Worm (Caenorhabditis elegans): ENCODE results near the gene exc-6.

exc-6 gene

DNA sequence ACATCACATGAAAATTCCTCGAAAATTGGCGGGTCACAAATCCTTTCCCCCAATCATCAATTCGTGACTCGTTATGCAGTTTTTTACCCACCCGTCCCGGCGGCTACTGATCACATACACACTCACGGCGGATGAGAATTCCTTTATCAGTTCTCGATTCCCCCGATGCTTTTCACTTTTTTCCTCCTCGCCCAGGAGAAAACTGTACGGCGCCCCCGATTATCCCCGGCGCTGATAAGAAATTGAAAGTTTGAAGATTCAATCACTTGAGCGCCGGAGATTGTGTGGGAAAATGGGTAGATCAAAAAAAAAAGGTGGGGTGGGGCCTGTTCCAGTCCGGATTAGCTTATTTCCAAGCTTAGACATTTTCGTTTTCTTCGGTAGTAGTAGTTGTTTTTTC is 44.9 kb downstream of the exc-6 start:
- TF ChIP-seq elt-4 (tag; optimal IDR thresholded peaks at IDR 0.05) (no peak), dve-1 (tag; optimal IDR thresholded peaks at IDR 0.05) (no peak), T23F11.4 (GFP tag; optimal IDR thresholded peaks at IDR 0.05) (no peak), unc-55 (GFP tag; optimal IDR thresholded peaks at IDR 0.05) (no peak), odd-2 (tag; optimal IDR thresholded peaks at IDR 0.05) (no peak), unc-86 (tag; optimal IDR thresholded peaks at IDR 0.05) (no peak), zip-5 (tag; optimal IDR thresholded peaks at IDR 0.05) (no peak), ref-2 (tag; optimal IDR thresholded peaks at IDR 0.05) (no peak), rnt-1 (tag; optimal IDR thresholded peaks at IDR 0.05) (no peak), pax-1 (tag; optimal IDR thresholded peaks at IDR 0.05) (no peak), ceh-14 (tag; optimal IDR thresholded peaks at IDR 0.05) (no peak), sox-4 (tag; optimal IDR thresholded peaks at IDR 0.05) (no peak), fkh-6 (tag; optimal IDR thresholded peaks at IDR 0.05) (no peak), che-1 (tag; optimal IDR thresholded peaks at IDR 0.05) (no peak), tbx-2 (tag; optimal IDR thresholded peaks at IDR 0.05) (no peak)

DNA sequence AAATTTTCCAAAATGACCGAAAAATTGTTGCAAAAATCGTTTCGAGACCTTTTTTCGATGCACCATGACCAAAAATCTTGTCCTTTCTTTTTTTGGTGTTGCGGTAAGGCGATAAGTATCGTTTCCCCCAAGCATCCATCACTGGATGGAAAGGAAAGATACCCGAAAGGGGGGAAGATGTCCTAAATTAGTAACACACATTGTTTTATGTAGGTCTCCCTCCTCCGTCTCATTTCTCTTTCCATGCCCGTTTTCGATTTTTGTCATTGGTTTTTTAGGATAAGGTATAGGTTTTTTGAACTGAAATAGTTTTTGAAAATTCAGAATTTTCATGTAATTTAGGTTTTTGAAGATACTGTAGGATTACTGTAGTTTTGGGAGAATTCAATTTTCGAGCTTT is 46.5 kb downstream of the exc-6 start:
- TF ChIP-seq hlh-30 (tag; optimal IDR thresholded peaks at IDR 0.05; ENCODE audit: insufficient read depth) (no peak), ceh-34 (tag; optimal IDR thresholded peaks at IDR 0.05) (no peak), pha-4 (tag; optimal IDR thresholded peaks at IDR 0.05) (no peak), ceh-48 (tag; optimal IDR thresholded peaks at IDR 0.05) (no peak), elt-2 (tag; optimal IDR thresholded peaks at IDR 0.05) (no peak), pat-9 (tag; optimal IDR thresholded peaks at IDR 0.05) (no peak), ceh-45 (GFP tag; IDR thresholded peaks at IDR 0.05) (no peak), C08G9.2 (tag; optimal IDR thresholded peaks at IDR 0.05) (no peak), pha-2 (tag; optimal IDR thresholded peaks at IDR 0.05) (no peak), madf-2 (tag; optimal IDR thresholded peaks at IDR 0.05) (no peak), hlh-15 (tag; optimal IDR thresholded peaks at IDR 0.05) (no peak), gmeb-2 (tag; optimal IDR thresholded peaks at IDR 0.05) (no peak), ahr-1 (tag; optimal IDR thresholded peaks at IDR 0.05) (no peak), Y22D7AL.16 (tag; optimal IDR thresholded peaks at IDR 0.05) (no peak), zip-5 (tag; optimal IDR thresholded peaks at IDR 0.05) (no peak)

DNA sequence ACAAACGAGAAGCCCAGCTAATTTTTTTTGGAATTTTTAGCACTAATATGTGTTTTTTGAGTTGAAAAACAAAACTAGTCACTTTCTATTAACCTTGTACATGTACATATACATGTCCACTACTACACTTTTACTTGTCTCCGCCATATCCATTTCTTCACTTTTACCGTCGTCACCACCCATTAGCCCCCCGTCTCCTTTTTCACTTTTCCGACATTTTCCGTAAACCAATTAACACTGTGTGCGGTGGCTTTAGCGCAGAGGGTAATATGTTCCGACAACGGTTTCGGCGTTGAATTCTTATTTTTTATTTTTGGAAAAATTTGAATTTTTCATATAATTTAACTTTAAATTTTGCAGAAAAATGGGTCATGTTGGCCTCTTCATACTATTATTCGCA is 48.7 kb downstream of the exc-6 start, which contains the start of gene cdh-12:
Gene cdh-12 (plus strand): TSS at position 365 of the 400 bp plus-strand sequence.
- TF ChIP-seq mec-3 (tag; optimal IDR thresholded peaks at IDR 0.05; ENCODE audit: borderline replicate concordance) (no peak), gmeb-2 (tag; optimal IDR thresholded peaks at IDR 0.05) (no peak), elt-4 (tag; optimal IDR thresholded peaks at IDR 0.05) (no peak), unc-3 (GFP tag; conservative IDR thresholded peaks at IDR 0.05) (no peak), unc-3 (tag; optimal IDR thresholded peaks at IDR 0.05) (no peak), syd-9 (tag; optimal IDR thresholded peaks at IDR 0.05) (no peak), hlh-15 (tag; optimal IDR thresholded peaks at IDR 0.05) (no peak), unc-42 (tag; optimal IDR thresholded peaks at IDR 0.05) (no peak), C08G9.2 (tag; optimal IDR thresholded peaks at IDR 0.05) (no peak), ceh-9 (tag; optimal IDR thresholded peaks at IDR 0.05) (no peak), pqm-1 (tag; optimal IDR thresholded peaks at IDR 0.05) (no peak), ceh-14 (tag; optimal IDR thresholded peaks at IDR 0.05) (no peak), ets-4 (tag; optimal IDR thresholded peaks at IDR 0.05) (no peak), ztf-16 (tag; optimal IDR thresholded peaks at IDR 0.05) (no peak), nhr-232 (tag; optimal IDR thresholded peaks at IDR 0.05) (no peak), ceh-6 (GFP tag; optimal IDR thresholded peaks at IDR 0.05) (no peak), hlh-8 (tag; optimal IDR thresholded peaks at IDR 0.05) (no peak), hlh-30 (tag; optimal IDR thresholded peaks at IDR 0.05; ENCODE audit: insufficient read depth) (no peak), rnt-1 (tag; optimal IDR thresholded peaks at IDR 0.05) (no peak), fkh-10 (GFP tag; optimal IDR thresholded peaks at IDR 0.05) (no peak)
